Worm (Caenorhabditis elegans): ENCODE measurements around the gene srh-99.

The srh-99 gene

ce11 chrII:3675176-3675575 lies 41.2 kb downstream of the srh-99 start, which contains the start of gene F19B10.2:
Gene F19B10.2 (plus strand): TSS chrII:3675476.
- TF ChIP-seq nhr-77 (tag; optimal IDR thresholded peaks at IDR 0.05) (no peak), nhr-84 (tag; optimal IDR thresholded peaks at IDR 0.05) (no peak), C16A3.4 (tag; optimal IDR thresholded peaks at IDR 0.05) (no peak), mef-2 (tag; optimal IDR thresholded peaks at IDR 0.05) (no peak), sup-37 (GFP tag; optimal IDR thresholded peaks at IDR 0.05) (no peak), mdl-1 (tag; optimal IDR thresholded peaks at IDR 0.05) (no peak), lin-14 (GFP tag; optimal IDR thresholded peaks at IDR 0.05) (no peak), nhr-19 (GFP tag; conservative IDR thresholded peaks at IDR 0.05) (no peak), aha-1 (tag; optimal IDR thresholded peaks at IDR 0.05) (no peak), nhr-237 (tag; optimal IDR thresholded peaks at IDR 0.05) (no peak), mab-9 (GFP tag; IDR thresholded peaks at IDR 0.05) (no peak), efl-3 (GFP tag; optimal IDR thresholded peaks at IDR 0.05) (no peak), ztf-4 (tag; optimal IDR thresholded peaks at IDR 0.05) (no peak), ceh-82 (tag; optimal IDR thresholded peaks at IDR 0.05) (no peak), nhr-11 (tag; optimal IDR thresholded peaks at IDR 0.05) (no peak), swsn-7 (tag; optimal IDR thresholded peaks at IDR 0.05) (no peak), vab-15 (tag; optimal IDR thresholded peaks at IDR 0.05) (no peak)

ce11 chrII:3673493-3673892 lies 42.9 kb downstream of the srh-99 start, which contains the start of gene sea-1:
Gene sea-1 (minus strand): TSS chrII:3673593.
- TF ChIP-seq ceh-8 (GFP tag; optimal IDR thresholded peaks at IDR 0.05) (no peak), zag-1 (tag; optimal IDR thresholded peaks at IDR 0.05) (no peak), hlh-17 (GFP tag; optimal IDR thresholded peaks at IDR 0.05; ENCODE audit: borderline replicate concordance) (no peak), unc-62 (GFP tag; optimal IDR thresholded peaks at IDR 0.05) (no peak), mef-2 (tag; optimal IDR thresholded peaks at IDR 0.05) (no peak)

- no peak for TF ChIP-seq sup-37 (GFP tag; optimal IDR thresholded peaks at IDR 0.05)
- TF ChIP-seq ztf-4 (tag; optimal IDR thresholded peaks at IDR 0.05): no peak
- TF ChIP-seq lin-15B (tag; optimal IDR thresholded peaks at IDR 0.05): no peak
- TF ChIP-seq lir-3 (tag; optimal IDR thresholded peaks at IDR 0.05; ENCODE audit: poor library complexity): no peak
- TF ChIP-seq ztf-11 (tag; optimal IDR thresholded peaks at IDR 0.05): no peak
- TF ChIP-seq irx-1 (tag; optimal IDR thresholded peaks at IDR 0.05): no peak
- TF ChIP-seq mep-1 (tag; optimal IDR thresholded peaks at IDR 0.05): no peak
- no peak for TF ChIP-seq aha-1 (tag; optimal IDR thresholded peaks at IDR 0.05)
- no peak for TF ChIP-seq snu-23 (GFP tag; optimal IDR thresholded peaks at IDR 0.05)
- TF ChIP-seq C34B4.2 (tag; optimal IDR thresholded peaks at IDR 0.05): no peak
- TF ChIP-seq dsc-1 (tag; optimal IDR thresholded peaks at IDR 0.05): no peak
- no peak for TF ChIP-seq zag-1 (tag; optimal IDR thresholded peaks at IDR 0.05)
Measured at ce11 chrII:3670956-3671355, 45.4 kb downstream of the srh-99 start, which contains the start of gene srx-98. Gene srx-98 (minus strand): TSS chrII:3671056.

- TF ChIP-seq Y116A8C.19 (tag; optimal IDR thresholded peaks at IDR 0.05; ENCODE audit: borderline replicate concordance) (no peak), lin-39 (tag; optimal IDR thresholded peaks at IDR 0.05) (no peak), nhr-28 (tag; optimal IDR thresholded peaks at IDR 0.05) (no peak), dsc-1 (tag; optimal IDR thresholded peaks at IDR 0.05) (no peak), nhr-77 (tag; optimal IDR thresholded peaks at IDR 0.05) (no peak), ceh-8 (GFP tag; optimal IDR thresholded peaks at IDR 0.05) (no peak), unc-30 (tag; optimal IDR thresholded peaks at IDR 0.05) (no peak), ceh-88 (GFP tag; IDR thresholded peaks at IDR 0.05) (no peak), egl-27 (tag; optimal IDR thresholded peaks at IDR 0.05) (no peak), nhr-85 (tag) (no peak), mdl-1 (tag; optimal IDR thresholded peaks at IDR 0.05) (no peak), elt-2 (tag; optimal IDR thresholded peaks at IDR 0.05) (no peak), nhr-20 (tag; optimal IDR thresholded peaks at IDR 0.05) (no peak), lin-15B (tag; optimal IDR thresholded peaks at IDR 0.05) (no peak), hlh-17 (GFP tag; optimal IDR thresholded peaks at IDR 0.05; ENCODE audit: borderline replicate concordance) (no peak)
Measured at ce11 chrII:3669315-3669714, 47.0 kb downstream of the srh-99 start, which contains the start of gene srx-97. Gene srx-97 (minus strand): TSS chrII:3669415.
